Worm (Caenorhabditis elegans) whole organism, L1 larva: ENCODE data around the gene nep-12.
A peak's percentile ranks its signal among the peaks of the same experiment; 100 is the strongest.

Experiments
- C16A3.4 ChIP-seq: fragments of 150-350 bp; optimal IDR thresholded peaks from 2 replicates; lab custom pipeline; 2014; ENCODE audit warnings: missing biosample characterization, missing genetic modification characterization
- F16B12.6 ChIP-seq: fragments of 150-350 bp; optimal IDR thresholded peaks from 2 replicates; lab custom pipeline; 2014; ENCODE audit warnings: missing biosample characterization, missing genetic modification characterization
- aha-1 ChIP-seq: fragments of 150-350 bp; optimal IDR thresholded peaks from 2 replicates; lab custom pipeline; 2014; ENCODE audit warnings: missing biosample characterization, missing genetic modification characterization
- alr-1 ChIP-seq: fragments of 200-800 bp; sonication (Bioruptor generic); optimal IDR thresholded peaks from 2 replicates; lab custom pipeline; 2018; ENCODE audit warnings: borderline replicate concordance, mild to moderate bottlenecking, missing genetic modification characterization, missing compliant biosample characterization
- aly-2 ChIP-seq: fragments of 150-350 bp; optimal IDR thresholded peaks from 2 replicates; lab custom pipeline; 2014; ENCODE audit warnings: missing biosample characterization, missing genetic modification characterization
- blmp-1 ChIP-seq: fragments of 150-350 bp; optimal IDR thresholded peaks from 2 replicates; lab custom pipeline; 2014; ENCODE audit warnings: missing biosample characterization, missing genetic modification characterization
- ceh-82 ChIP-seq, 3 experiments: fragments of 150-350 bp in 1 of 3; sonication (generic microtip) in 2 of 3; optimal IDR thresholded peaks; 2 replicates each; lab custom pipeline; 2014 to 2017; ENCODE audit warnings: missing biosample characterization in 3 of 3, missing genetic modification characterization in 3 of 3
- ceh-88 ChIP-seq: fragments of 200-800 bp; sonication (Bioruptor generic); IDR thresholded peaks from 2 replicates; pipeline ENCODE4 v1.3.6; 2022; ENCODE audit warnings: missing genetic modification characterization, missing compliant biosample characterization
- ceh-90 ChIP-seq: sonication (generic microtip); optimal IDR thresholded peaks from 2 replicates; lab custom pipeline; 2016; ENCODE audit warnings: missing genetic modification characterization, missing compliant biosample characterization
- dpl-1 ChIP-seq, 3 experiments: fragments of 150-350 bp in 2 of 3; sonication (generic microtip) in 1 of 3; optimal IDR thresholded peaks; 2 replicates each; lab custom pipeline; 2014 to 2017; ENCODE audit warnings: missing biosample characterization in 3 of 3, missing genetic modification characterization in 3 of 3, missing genetic modification reagents in 3 of 3
- dsc-1 ChIP-seq: sonication (generic microtip); optimal IDR thresholded peaks from 2 replicates; lab custom pipeline; 2016; ENCODE audit warnings: mild to moderate bottlenecking, missing genetic modification characterization, missing compliant biosample characterization
- efl-1 ChIP-seq, 4 experiments: fragments of 150-350 bp; optimal IDR thresholded peaks in 3 of 4; peaks in 1 of 4; 1 replicate in 1 of 4; 2 replicates in 3 of 4; lab custom pipeline; 2014; ENCODE audit warnings: missing biosample characterization in 2 of 4, missing genetic modification characterization in 2 of 4, missing genetic modification reagents in 2 of 4
- egl-13 ChIP-seq: sonication (generic microtip); optimal IDR thresholded peaks from 2 replicates; lab custom pipeline; 2016; ENCODE audit warnings: missing genotype, missing genetic modification reagents, missing genetic modification characterization, missing compliant biosample characterization
- egl-27 ChIP-seq, 2 experiments: fragments of 150-350 bp in 1 of 2; sonication (generic microtip); optimal IDR thresholded peaks; 3 replicates each; lab custom pipeline; 2017 to 2018; ENCODE audit warnings: missing biosample characterization in 2 of 2, missing genetic modification characterization in 2 of 2, missing genetic modification reagents in 2 of 2
- elt-3 ChIP-seq, 6 experiments: fragments of 150-350 bp in 1 of 6; sonication (generic microtip); optimal IDR thresholded peaks; 2 replicates each; lab custom pipeline; 2017 to 2018; ENCODE audit warnings: missing biosample characterization in 6 of 6, missing genetic modification characterization in 6 of 6, inconsistent platforms in 1 of 6
- ets-5 ChIP-seq: fragments of 200-800 bp; sonication (Bioruptor generic); IDR thresholded peaks from 2 replicates; pipeline ENCODE4 v1.3.6; 2022; ENCODE audit warnings: missing genetic modification characterization, missing compliant biosample characterization
- fkh-10 ChIP-seq: sonication (generic microtip); optimal IDR thresholded peaks from 2 replicates; lab custom pipeline; 2017; ENCODE audit warnings: missing biosample characterization, missing genetic modification reagents, missing genetic modification characterization
- fkh-8 ChIP-seq: sonication (generic microtip); optimal IDR thresholded peaks from 2 replicates; lab custom pipeline; 2016; ENCODE audit warnings: mild to moderate bottlenecking, missing genetic modification characterization, missing compliant biosample characterization
- grh-1 ChIP-seq: fragments of 200-800 bp; sonication (Bioruptor generic); IDR thresholded peaks from 2 replicates; pipeline ENCODE4 v1.3.6; 2022; ENCODE audit warnings: missing genetic modification reagents, missing genetic modification characterization, missing compliant biosample characterization
- hpl-2 ChIP-seq: fragments of 150-350 bp; optimal IDR thresholded peaks from 2 replicates; lab custom pipeline; 2014; ENCODE audit warnings: missing biosample characterization, missing genetic modification reagents, missing genetic modification characterization
- irx-1 ChIP-seq: sonication (generic microtip); optimal IDR thresholded peaks from 2 replicates; lab custom pipeline; 2016; ENCODE audit warnings: missing genetic modification characterization, missing compliant biosample characterization
- isw-1 ChIP-seq: fragments of 200-800 bp; sonication (Bioruptor generic); IDR thresholded peaks from 2 replicates; pipeline ENCODE4 v1.3.6; 2022; ENCODE audit warnings: missing genetic modification characterization, missing compliant biosample characterization
- lin-13 ChIP-seq: fragments of 150-350 bp; optimal IDR thresholded peaks from 2 replicates; lab custom pipeline; 2014; ENCODE audit warnings: missing biosample characterization, missing genetic modification reagents, missing genetic modification characterization
- lin-14 ChIP-seq: fragments of 200-800 bp; sonication (Bioruptor generic); optimal IDR thresholded peaks from 2 replicates; lab custom pipeline; 2018; ENCODE audit warnings: mild to moderate bottlenecking, missing genetic modification characterization, moderate library complexity, missing compliant biosample characterization
- lin-35 ChIP-seq, 2 experiments: fragments of 150-350 bp; optimal IDR thresholded peaks; 2 replicates each; lab custom pipeline; 2014; ENCODE audit warnings: missing biosample characterization in 2 of 2, missing genetic modification characterization in 2 of 2, missing genetic modification reagents in 2 of 2
- lir-3 ChIP-seq: sonication (generic microtip); optimal IDR thresholded peaks from 2 replicates; lab custom pipeline; 2016; ENCODE audit warnings: mild to moderate bottlenecking, missing genetic modification characterization, moderate library complexity, missing compliant biosample characterization; ENCODE audit not compliant: poor library complexity
- mab-9 ChIP-seq: fragments of 200-800 bp; sonication (Bioruptor generic); IDR thresholded peaks from 2 replicates; pipeline ENCODE4 v1.3.6; 2022; ENCODE audit warnings: missing genetic modification reagents, missing genetic modification characterization, missing compliant biosample characterization
- mdl-1 ChIP-seq, 2 experiments: fragments of 150-350 bp; optimal IDR thresholded peaks; 2 replicates each; lab custom pipeline; 2014 to 2017; ENCODE audit warnings: missing biosample characterization in 2 of 2, missing genetic modification characterization in 2 of 2, inconsistent platforms in 1 of 2
- nhr-11 ChIP-seq: fragments of 150-350 bp; optimal IDR thresholded peaks from 2 replicates; lab custom pipeline; 2014; ENCODE audit warnings: missing biosample characterization, missing genetic modification characterization
- nhr-12 ChIP-seq: sonication (generic microtip); optimal IDR thresholded peaks from 2 replicates; lab custom pipeline; 2017; ENCODE audit warnings: missing biosample characterization, missing genetic modification characterization
- nhr-19 ChIP-seq: fragments of 200-800 bp; sonication (Bioruptor generic); conservative IDR thresholded peaks from 2 replicates; pipeline ENCODE4 v1.3.6; 2022; ENCODE audit warnings: missing genetic modification characterization, missing compliant biosample characterization
- nhr-20 ChIP-seq: sonication (generic microtip); optimal IDR thresholded peaks from 2 replicates; lab custom pipeline; 2016; ENCODE audit warnings: mild to moderate bottlenecking, missing genetic modification characterization, missing compliant biosample characterization
- nhr-237 ChIP-seq: fragments of 150-350 bp; optimal IDR thresholded peaks from 2 replicates; lab custom pipeline; 2014; ENCODE audit warnings: missing biosample characterization, missing genetic modification characterization
- nhr-47 ChIP-seq: sonication (generic microtip); optimal IDR thresholded peaks from 2 replicates; lab custom pipeline; 2016; ENCODE audit warnings: mild to moderate bottlenecking, missing genetic modification characterization, moderate library complexity, missing compliant biosample characterization
- nhr-71 ChIP-seq: sonication (generic microtip); optimal IDR thresholded peaks from 2 replicates; lab custom pipeline; 2016; ENCODE audit warnings: mild to moderate bottlenecking, missing genetic modification characterization, moderate library complexity, missing compliant biosample characterization
- nhr-76 ChIP-seq: sonication (generic microtip); optimal IDR thresholded peaks from 2 replicates; lab custom pipeline; 2017; ENCODE audit warnings: missing biosample characterization, missing genetic modification characterization
- nhr-77 ChIP-seq: fragments of 150-350 bp; optimal IDR thresholded peaks from 2 replicates; lab custom pipeline; 2014; ENCODE audit warnings: missing biosample characterization, missing genetic modification characterization
- nhr-85 ChIP-seq: sonication (generic microtip); peaks from one replicate; lab custom pipeline; 2016; ENCODE audit warnings: missing genetic modification characterization, inconsistent platforms, missing compliant biosample characterization
- pax-3 ChIP-seq: fragments of 200-800 bp; sonication (Bioruptor generic); optimal IDR thresholded peaks from 2 replicates; lab custom pipeline; 2018; ENCODE audit warnings: mild to moderate bottlenecking, missing genetic modification characterization, moderate library complexity, missing compliant biosample characterization
- rnt-1 ChIP-seq: sonication (generic microtip); optimal IDR thresholded peaks from 2 replicates; lab custom pipeline; 2016; ENCODE audit warnings: mild to moderate bottlenecking, missing genetic modification characterization, moderate library complexity, missing compliant biosample characterization
- skn-1 ChIP-seq: fragments of 150-350 bp; optimal IDR thresholded peaks from 2 replicates; lab custom pipeline; 2014; ENCODE audit warnings: missing biosample characterization, missing genetic modification characterization
- snu-23 ChIP-seq: sonication (generic microtip); optimal IDR thresholded peaks from 2 replicates; lab custom pipeline; 2016; ENCODE audit warnings: missing genetic modification characterization, missing compliant biosample characterization
- swsn-7 ChIP-seq: sonication (generic microtip); optimal IDR thresholded peaks from 2 replicates; lab custom pipeline; 2016; ENCODE audit warnings: missing genetic modification characterization, missing compliant biosample characterization
- tbx-2 ChIP-seq: sonication (generic microtip); optimal IDR thresholded peaks from 2 replicates; lab custom pipeline; 2016; ENCODE audit warnings: missing genetic modification characterization, missing compliant biosample characterization
- tlp-1 ChIP-seq: fragments of 150-350 bp; optimal IDR thresholded peaks from 2 replicates; lab custom pipeline; 2014; ENCODE audit warnings: missing biosample characterization, missing genetic modification characterization
- unc-130 ChIP-seq: fragments of 150-350 bp; optimal IDR thresholded peaks from 2 replicates; lab custom pipeline; 2017; ENCODE audit warnings: missing biosample characterization, missing genetic modification characterization, inconsistent platforms
- unc-30 ChIP-seq: sonication (generic microtip); optimal IDR thresholded peaks from 2 replicates; lab custom pipeline; 2017; ENCODE audit warnings: missing biosample characterization, missing genetic modification characterization
- unc-86 ChIP-seq: sonication (generic microtip); optimal IDR thresholded peaks from 2 replicates; lab custom pipeline; 2016; ENCODE audit warnings: missing genetic modification characterization, missing compliant biosample characterization
- xbp-1 ChIP-seq: sonication (generic microtip); optimal IDR thresholded peaks from 2 replicates; lab custom pipeline; 2016; ENCODE audit warnings: missing genetic modification characterization, missing compliant biosample characterization
- zag-1 ChIP-seq: fragments of 150-350 bp; optimal IDR thresholded peaks from 2 replicates; lab custom pipeline; 2014; ENCODE audit warnings: missing biosample characterization, missing genetic modification characterization

The nep-12 gene

DNA sequence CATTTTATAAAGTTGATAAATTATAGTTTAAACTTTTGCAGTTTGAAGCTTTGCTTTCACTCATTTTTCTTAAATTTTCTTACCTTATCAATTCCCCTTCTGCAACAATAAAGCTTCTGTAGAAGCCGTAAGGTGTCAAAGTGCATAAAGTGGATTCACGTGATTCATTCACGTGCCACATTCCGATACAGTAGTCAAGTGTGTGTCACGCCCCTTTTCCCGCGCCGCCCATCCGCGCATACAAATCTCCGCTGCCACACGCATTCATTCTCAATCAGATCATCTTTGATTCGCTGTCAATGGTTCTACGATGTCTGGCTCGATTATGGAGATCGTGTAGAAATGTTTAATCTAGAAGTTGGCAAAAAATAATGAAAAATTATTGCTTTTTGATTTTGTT, 37.3 kb downstream of the nep-12 start (continued):
- TF ChIP-seq alr-1 (no peak), F16B12.6 (no peak), ceh-90 (tag; lab: Kevin White, UChicago) (no peak), nhr-20 (tag; lab: Kevin White, UChicago) (peak; percentile 24), pax-3 (tag; lab: Kevin White, UChicago) (no peak), nhr-12 (tag; lab: Kevin White, UChicago) (no peak), nhr-19 (GFP tag; lab: Robert Waterston, UW) (peak; percentile 40), C16A3.4 (tag; lab: Kevin White, UChicago) (no peak), egl-13 (tag; lab: Kevin White, UChicago) (no peak), ets-5 (no peak), mdl-1 (tag; optimal IDR thresholded peaks at IDR 0.05; lab: Kevin White, UChicago) (peak in 1 of 2 experiments; percentile 44), ceh-88 (GFP tag; lab: Robert Waterston, UW) (no peak), mab-9 (no peak), tlp-1 (tag; lab: Kevin White, UChicago) (no peak), nhr-76 (tag; lab: Kevin White, UChicago) (no peak), dpl-1 (GFP tag; optimal IDR thresholded peaks at IDR 0.05; lab: Kevin White, UChicago) (no peak), nhr-71 (tag; lab: Kevin White, UChicago) (peak; percentile 37), swsn-7 (no peak), lin-13 (no peak), elt-3 (tag; optimal IDR thresholded peaks at IDR 0.05; lab: Kevin White, UChicago) (peak in 2 of 6 experiments; percentile 13 to 55), egl-27 (tag; optimal IDR thresholded peaks at IDR 0.05; lab: Kevin White, UChicago) (no peak), hpl-2 (GFP tag; lab: Kevin White, UChicago) (no peak), lin-35 (GFP tag; optimal IDR thresholded peaks at IDR 0.05; lab: Kevin White, UChicago) (peak in 1 of 2 experiments; percentile 8), aha-1 (tag; lab: Kevin White, UChicago) (no peak), irx-1 (tag; lab: Kevin White, UChicago) (no peak), isw-1 (GFP tag; lab: Robert Waterston, UW) (no peak), nhr-77 (tag; lab: Kevin White, UChicago) (no peak), fkh-8 (tag; lab: Kevin White, UChicago) (no peak), rnt-1 (no peak), nhr-237 (no peak), skn-1 (tag; lab: Kevin White, UChicago) (no peak), fkh-10 (GFP tag; lab: Kevin White, UChicago) (no peak), xbp-1 (tag; lab: Kevin White, UChicago) (no peak), unc-86 (tag; lab: Kevin White, UChicago) (no peak), lin-14 (GFP tag; lab: Kevin White, UChicago) (peak; percentile 19)
- TF ChIP-seq, all 84 proteins: peak for 12

DNA sequence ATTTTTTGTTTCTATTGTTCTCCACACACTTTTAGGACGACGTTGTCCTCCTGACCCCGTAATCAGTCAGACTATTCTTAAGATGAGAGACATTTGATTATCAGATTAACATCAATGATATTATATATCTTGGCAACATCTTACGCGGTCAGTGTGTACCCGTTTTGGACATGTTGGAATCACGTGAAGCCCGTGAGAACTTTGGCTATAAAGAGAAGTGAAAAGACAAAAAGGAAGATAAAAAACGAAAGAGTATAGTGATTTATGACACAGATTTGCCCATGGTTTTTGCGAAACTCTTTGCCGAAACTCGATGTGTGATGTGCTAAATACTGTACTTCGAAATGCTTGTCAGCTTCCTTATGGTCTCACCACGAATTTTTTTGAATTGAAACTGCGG, 39.1 kb downstream of the nep-12 start:
- no peak for TF ChIP-seq unc-30
- no peak for TF ChIP-seq aha-1 (tag; lab: Kevin White, UChicago)
- peak; percentile 82 for TF ChIP-seq nhr-20 (tag; lab: Kevin White, UChicago)
- TF ChIP-seq lir-3, result no peak
- peak; percentile 68 for TF ChIP-seq lin-14 (GFP tag; lab: Kevin White, UChicago)
- peak; percentile 73 for TF ChIP-seq grh-1 (GFP tag; lab: Robert Waterston, UW)
- no peak for TF ChIP-seq dsc-1 (tag; lab: Kevin White, UChicago)
- no peak for TF ChIP-seq xbp-1 (tag; lab: Kevin White, UChicago)
- TF ChIP-seq nhr-47, result peak; percentile 47
- peak in 1 of 3 experiments; percentile 22 for TF ChIP-seq dpl-1 (GFP tag; optimal IDR thresholded peaks at IDR 0.05; lab: Kevin White, UChicago)
- peak; percentile 96 for TF ChIP-seq nhr-85 (tag; lab: Kevin White, UChicago)
- no peak for TF ChIP-seq zag-1 (tag; lab: Kevin White, UChicago)
- TF ChIP-seq mdl-1 (tag; optimal IDR thresholded peaks at IDR 0.05; lab: Kevin White, UChicago), result peak in 1 of 2 experiments; percentile 12
- TF ChIP-seq snu-23 (GFP tag; lab: Kevin White, UChicago), result peak; percentile 71
- peak in 1 of 2 experiments; percentile 55 for TF ChIP-seq lin-35 (GFP tag; optimal IDR thresholded peaks at IDR 0.05; lab: Kevin White, UChicago)
- TF ChIP-seq nhr-19 (GFP tag; lab: Robert Waterston, UW), result peak; percentile 55
- peak; percentile 38 for TF ChIP-seq nhr-11
- TF ChIP-seq elt-3 (tag; optimal IDR thresholded peaks at IDR 0.05; lab: Kevin White, UChicago), result peak; percentile 4 to 98 (median 80)
- TF ChIP-seq blmp-1, result peak; percentile 95
- no peak for TF ChIP-seq alr-1
- no peak for TF ChIP-seq ceh-82 (tag; optimal IDR thresholded peaks at IDR 0.05; lab: Kevin White, UChicago)
- no peak for TF ChIP-seq aly-2 (tag; lab: Kevin White, UChicago)
- TF ChIP-seq efl-1 (optimal IDR thresholded peaks at IDR 0.05; lab: Kevin White, UChicago), result peak in 1 of 2 experiments; percentile 8
- peak in 1 of 2 experiments; percentile 68 for TF ChIP-seq efl-1 (GFP tag; optimal IDR thresholded peaks at IDR 0.05 in 1 of 2; lab: Kevin White, UChicago)
- TF ChIP-seq tbx-2, result peak; percentile 63
- peak; percentile 79 for TF ChIP-seq nhr-71 (tag; lab: Kevin White, UChicago)
- TF ChIP-seq unc-130 (tag; lab: Kevin White, UChicago), result peak; percentile 84
